Worm (Caenorhabditis elegans): Measurements from ENCODE around the gene apb-1.

- TF ChIP-seq ztf-23 (GFP tag; IDR thresholded peaks at IDR 0.05) (no peak), cog-1 (tag; optimal IDR thresholded peaks at IDR 0.05) (no peak), ref-1 (GFP tag; conservative IDR thresholded peaks at IDR 0.05) (no peak), klf-2 (GFP tag; conservative IDR thresholded peaks at IDR 0.05) (no peak), med-1 (GFP tag; optimal IDR thresholded peaks at IDR 0.05; ENCODE audit: insufficient read depth) (no peak), ztf-29 (GFP tag; IDR thresholded peaks at IDR 0.05) (no peak), tab-1 (GFP tag; IDR thresholded peaks at IDR 0.05) (no peak)
Observed at ce11 chrIII:2641659-2642058, 44.8 kb upstream of the apb-1 start.

Data from whole organism, midembryonic.